Worm (Caenorhabditis elegans) whole organism, L4 larva: ENCODE measurements around the gene col-13.

Experiments
- lsy-2 ChIP-seq, 2 experiments: fragments of 150-350 bp in 1 of 2; sonication (generic microtip) in 1 of 2; optimal IDR thresholded peaks; 2 replicates each; lab custom pipeline; 2014 to 2017; ENCODE audit warnings: missing biosample characterization in 2 of 2, missing genetic modification characterization in 2 of 2
- unc-130 ChIP-seq: sonication (generic microtip); optimal IDR thresholded peaks from 2 replicates; lab custom pipeline; 2016; ENCODE audit warnings: missing genetic modification reagents, missing genetic modification characterization, missing compliant biosample characterization
- ztf-11 ChIP-seq: fragments of 150-350 bp; optimal IDR thresholded peaks from 2 replicates; lab custom pipeline; 2014; ENCODE audit warnings: missing biosample characterization, missing genetic modification characterization

ce11 chrV:10425098-10425497 lies 3.4 kb upstream of the col-13 start, which contains the start of gene col-12:
- TF ChIP-seq lsy-2 (tag; optimal IDR thresholded peaks at IDR 0.05; lab: Kevin White, UChicago): no peak
- TF ChIP-seq unc-130: no peak
- TF ChIP-seq ztf-11: no peak
